Worm (Caenorhabditis elegans): Measurements from ENCODE around the gene pqn-51.

DNA sequence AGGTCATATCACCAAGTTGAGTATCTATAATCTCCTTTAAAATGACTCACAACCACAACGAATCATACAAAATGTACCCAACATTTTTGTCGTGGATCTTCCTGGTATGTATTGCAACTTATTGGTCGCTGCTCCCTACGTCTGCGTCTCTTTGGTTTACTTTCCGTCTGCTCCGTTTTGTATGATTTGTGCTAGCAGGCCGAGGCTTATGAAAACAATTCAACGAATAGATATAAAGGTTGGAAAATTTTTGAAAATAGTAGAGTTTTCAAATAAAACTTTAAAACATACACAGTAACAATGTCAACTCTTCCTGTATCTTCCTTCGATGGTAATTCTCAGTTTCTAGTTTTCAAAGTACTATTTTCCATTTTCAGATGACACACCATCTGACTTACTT lies 48.0 kb upstream of the pqn-51 start, which contains the start of gene srr-8:
- TF ChIP-seq med-1 (GFP tag; optimal IDR thresholded peaks at IDR 0.05; ENCODE audit: insufficient read depth) = no peak
- TF ChIP-seq ref-1 (GFP tag; conservative IDR thresholded peaks at IDR 0.05) = no peak
- no peak for TF ChIP-seq flt-1 (GFP tag; IDR thresholded peaks at IDR 0.05)
- TF ChIP-seq tab-1 (GFP tag; IDR thresholded peaks at IDR 0.05) = no peak
- TF ChIP-seq ztf-23 (GFP tag; IDR thresholded peaks at IDR 0.05) = no peak
- TF ChIP-seq ztf-29 (GFP tag; IDR thresholded peaks at IDR 0.05) = no peak
- no peak for TF ChIP-seq cog-1 (tag; optimal IDR thresholded peaks at IDR 0.05)
- no peak for TF ChIP-seq T22C8.4 (GFP tag; IDR thresholded peaks at IDR 0.05)
- TF ChIP-seq klf-2 (GFP tag; conservative IDR thresholded peaks at IDR 0.05) = no peak

Data from whole organism, midembryonic.